Worm (Caenorhabditis elegans): ENCODE measurements around the gene F56C4.1.
A peak's percentile ranks its signal among the peaks of the same experiment; 100 is the strongest.
"Not testable (repeated sequence)": the region's sequence is repeated elsewhere in the genome, so short reads cannot be mapped to it uniquely, and the experiment has no call there.

The F56C4.1 gene

DNA sequence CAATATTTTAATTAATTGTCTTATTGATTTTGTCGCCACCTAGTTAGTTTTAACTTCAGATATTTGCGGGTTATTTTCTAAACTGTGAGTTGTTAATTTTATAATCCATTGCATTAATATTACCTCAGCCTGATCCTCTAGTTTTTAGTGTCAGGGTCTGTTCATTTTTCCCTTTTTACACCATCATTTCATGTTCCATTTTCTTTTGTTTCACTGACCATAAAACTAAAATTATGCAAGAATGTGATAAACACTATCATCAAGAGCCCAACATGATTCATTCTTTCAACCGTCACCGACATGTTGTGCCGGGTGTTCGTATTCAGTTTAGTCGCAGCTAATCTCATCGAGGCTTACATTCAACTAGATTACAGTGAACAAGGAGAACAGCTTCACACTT is 2.2 kb downstream of the F56C4.1 start, which contains the start of gene F56C4.2:
Gene F56C4.2, plus strand, starts transcription at position 301 of the 400 bp plus-strand sequence.
- no peak for TF ChIP-seq hmg-11 (tag; optimal IDR thresholded peaks at IDR 0.05)
- TF ChIP-seq nhr-11 (tag; optimal IDR thresholded peaks at IDR 0.05): no peak
- no peak for TF ChIP-seq eor-1 (tag; optimal IDR thresholded peaks at IDR 0.05)
- no peak for TF ChIP-seq aly-2 (tag; optimal IDR thresholded peaks at IDR 0.05)
- TF ChIP-seq skn-1 (tag; optimal IDR thresholded peaks at IDR 0.05): no peak
- no peak for TF ChIP-seq pha-4 (tag; optimal IDR thresholded peaks at IDR 0.05)
- no peak for TF ChIP-seq fkh-2 (tag; optimal IDR thresholded peaks at IDR 0.05)
- TF ChIP-seq sea-2 (GFP tag; optimal IDR thresholded peaks at IDR 0.05): no peak
- no peak for TF ChIP-seq fkh-10 (GFP tag; optimal IDR thresholded peaks at IDR 0.05)
- no peak for TF ChIP-seq ceh-82 (tag; optimal IDR thresholded peaks at IDR 0.05)
- no peak for TF ChIP-seq unc-39 (tag; optimal IDR thresholded peaks at IDR 0.05)
- TF ChIP-seq unc-62 (GFP tag; optimal IDR thresholded peaks at IDR 0.05): no peak
- TF ChIP-seq mdl-1 (tag; optimal IDR thresholded peaks at IDR 0.05): no peak
- no peak for TF ChIP-seq nhr-23 (tag; optimal IDR thresholded peaks at IDR 0.05)

DNA sequence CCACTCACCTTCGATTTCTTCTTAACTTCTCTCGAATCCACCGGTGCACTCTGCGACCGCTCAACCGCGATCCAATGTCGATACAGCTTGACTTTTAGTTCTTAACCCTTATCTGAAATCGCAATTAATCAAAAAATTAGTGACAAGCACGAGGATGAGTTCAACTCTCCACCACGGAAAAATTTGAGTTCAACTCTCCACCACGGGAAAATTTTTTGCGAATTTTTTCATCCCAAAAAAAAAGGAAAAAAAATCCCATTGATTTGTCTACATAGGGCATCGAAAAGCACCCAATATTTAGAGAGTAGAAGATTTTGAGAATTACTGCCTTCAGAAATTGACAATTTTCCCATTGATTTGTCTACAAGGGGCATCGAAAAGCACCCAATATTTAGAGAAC is 17.3 kb downstream of the F56C4.1 start, which contains the start of gene glb-19:
Gene glb-19, minus strand, starts transcription at position 101 of the 400 bp plus-strand sequence.
- not testable (repeated sequence) for TF ChIP-seq ztf-11 (tag; optimal IDR thresholded peaks at IDR 0.05); lin-39 (tag; optimal IDR thresholded peaks at IDR 0.05); sea-2 (GFP tag; optimal IDR thresholded peaks at IDR 0.05)

DNA sequence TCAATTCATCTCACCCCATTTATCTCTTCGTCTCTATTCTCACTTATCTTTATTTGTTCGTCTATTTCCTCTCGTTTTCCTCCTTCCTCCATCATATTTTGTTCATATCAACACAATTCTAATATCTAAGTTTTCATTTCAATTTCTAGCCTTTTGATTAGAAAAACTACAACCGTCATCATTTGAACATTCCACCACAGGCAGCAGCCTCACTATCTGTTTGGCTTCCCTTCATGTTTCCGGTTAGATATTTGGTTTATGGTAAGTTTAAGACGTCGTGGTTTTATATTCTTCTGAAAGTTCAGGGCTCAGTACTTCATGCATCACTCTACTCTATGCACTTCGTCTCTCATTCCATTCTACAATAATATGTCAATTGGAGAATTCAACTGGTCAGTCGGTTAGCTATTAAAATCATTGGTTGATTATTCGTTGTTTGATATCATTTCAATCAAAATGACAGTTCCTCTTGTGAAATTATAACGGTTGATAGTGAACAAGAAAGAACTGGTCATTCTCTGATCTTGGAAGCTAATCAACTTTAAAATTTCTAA is 20.1 kb downstream of the F56C4.1 start, which contains the start of gene K08C7.1:
Gene K08C7.1, plus strand, starts transcription at position 43 of the 554 bp plus-strand sequence.
- TF ChIP-seq elt-2 (tag; optimal IDR thresholded peaks at IDR 0.05) (peak; percentile 78), jun-1 (tag; optimal IDR thresholded peaks at IDR 0.05) (no peak), lin-39 (tag; optimal IDR thresholded peaks at IDR 0.05) (no peak), pqm-1 (tag; optimal IDR thresholded peaks at IDR 0.05) (peak; percentile 32), hmg-11 (tag; optimal IDR thresholded peaks at IDR 0.05) (no peak)

DNA sequence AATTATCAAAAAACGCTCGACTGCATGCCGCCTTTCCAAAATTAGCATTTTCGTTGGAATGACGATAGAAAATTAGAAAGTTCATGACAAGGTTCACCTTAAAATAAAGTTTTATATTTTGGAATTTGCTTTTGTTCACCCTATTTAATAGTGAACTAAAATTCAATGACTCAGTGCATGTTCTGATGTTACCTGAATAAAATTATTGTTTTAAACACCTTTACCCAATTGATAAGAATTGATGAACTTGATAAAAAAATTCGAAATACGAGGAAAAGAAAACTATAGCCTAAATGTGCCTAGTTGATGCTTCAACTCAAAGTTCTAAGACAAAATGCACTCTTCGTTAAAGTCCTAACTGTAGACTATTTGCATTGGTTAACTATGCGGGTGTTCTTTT is 24.3 kb downstream of the F56C4.1 start:
- TF ChIP-seq egl-27 (tag; optimal IDR thresholded peaks at IDR 0.05) (no peak), nhr-76 (tag; optimal IDR thresholded peaks at IDR 0.05) (no peak), pqm-1 (tag; optimal IDR thresholded peaks at IDR 0.05) (peak; percentile 51)

DNA sequence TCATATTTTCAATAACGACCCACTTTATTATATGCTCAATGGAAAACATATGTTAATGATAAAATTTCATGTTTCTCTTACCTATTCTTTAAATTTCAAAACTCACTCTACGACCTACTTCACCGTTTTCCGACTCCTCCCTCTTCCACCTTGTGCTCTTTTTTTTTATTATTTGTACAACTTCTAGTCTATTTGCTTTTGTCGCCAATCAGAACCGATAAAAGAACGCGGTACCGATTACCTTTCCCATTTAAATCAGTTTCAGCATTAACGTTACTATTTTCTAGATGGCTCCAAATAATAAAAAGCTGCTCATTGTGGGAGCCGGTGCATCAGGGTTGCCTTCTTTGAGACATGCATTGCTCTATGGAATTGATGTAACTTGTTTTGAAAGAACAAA is 25.0 kb downstream of the F56C4.1 start, which contains the start of gene fmo-1:
Gene fmo-1, plus strand, starts transcription at position 98 of the 400 bp plus-strand sequence.
- TF ChIP-seq lin-15B (tag; optimal IDR thresholded peaks at IDR 0.05): no peak
- TF ChIP-seq pqm-1 (tag; optimal IDR thresholded peaks at IDR 0.05): peak; percentile 66
- no peak for TF ChIP-seq daf-12 (tag; optimal IDR thresholded peaks at IDR 0.05)
- TF ChIP-seq elt-2 (tag; optimal IDR thresholded peaks at IDR 0.05): peak; percentile 57

DNA sequence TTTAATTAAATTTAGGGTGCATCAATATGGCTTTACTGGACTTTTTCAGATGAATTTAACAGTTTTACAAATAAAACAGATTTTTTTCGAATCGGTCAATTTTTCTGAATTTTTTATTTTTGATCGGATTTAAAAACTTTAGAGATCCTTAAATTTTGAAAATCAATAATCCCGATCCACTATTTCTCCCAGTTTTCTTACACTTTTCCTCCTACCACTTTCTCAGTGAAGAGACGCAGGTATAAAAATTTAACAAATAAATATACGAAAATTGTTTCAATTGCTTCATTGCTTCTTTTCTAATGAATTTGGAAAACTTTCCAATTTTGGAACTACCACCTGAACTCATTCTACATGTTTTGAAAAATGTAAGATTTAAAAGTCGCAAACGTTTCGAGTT is 27.4 kb downstream of the F56C4.1 start, which contains the start of gene K08C7.7:
Gene K08C7.7, plus strand, starts transcription at position 301 of the 400 bp plus-strand sequence.
- TF ChIP-seq nhr-12 (tag; optimal IDR thresholded peaks at IDR 0.05): no peak
- no peak for TF ChIP-seq ztf-11 (tag; optimal IDR thresholded peaks at IDR 0.05)
- TF ChIP-seq aly-2 (tag; optimal IDR thresholded peaks at IDR 0.05): no peak
- no peak for TF ChIP-seq unc-39 (tag; optimal IDR thresholded peaks at IDR 0.05)
- no peak for TF ChIP-seq jun-1 (tag; optimal IDR thresholded peaks at IDR 0.05)
- TF ChIP-seq skn-1 (tag; optimal IDR thresholded peaks at IDR 0.05): no peak
- TF ChIP-seq pqm-1 (tag; optimal IDR thresholded peaks at IDR 0.05): no peak
- TF ChIP-seq ceh-82 (tag; optimal IDR thresholded peaks at IDR 0.05): no peak
- TF ChIP-seq fkh-10 (GFP tag; optimal IDR thresholded peaks at IDR 0.05): no peak
- no peak for TF ChIP-seq elt-1 (tag; optimal IDR thresholded peaks at IDR 0.05)
- TF ChIP-seq nfya-1 (tag; optimal IDR thresholded peaks at IDR 0.05; ENCODE audit: insufficient read depth): no peak
- no peak for TF ChIP-seq nhr-237 (tag; optimal IDR thresholded peaks at IDR 0.05)
- TF ChIP-seq zag-1 (tag; optimal IDR thresholded peaks at IDR 0.05): no peak
- no peak for TF ChIP-seq eor-1 (tag; optimal IDR thresholded peaks at IDR 0.05)
- no peak for TF ChIP-seq nhr-77 (tag; optimal IDR thresholded peaks at IDR 0.05)

DNA sequence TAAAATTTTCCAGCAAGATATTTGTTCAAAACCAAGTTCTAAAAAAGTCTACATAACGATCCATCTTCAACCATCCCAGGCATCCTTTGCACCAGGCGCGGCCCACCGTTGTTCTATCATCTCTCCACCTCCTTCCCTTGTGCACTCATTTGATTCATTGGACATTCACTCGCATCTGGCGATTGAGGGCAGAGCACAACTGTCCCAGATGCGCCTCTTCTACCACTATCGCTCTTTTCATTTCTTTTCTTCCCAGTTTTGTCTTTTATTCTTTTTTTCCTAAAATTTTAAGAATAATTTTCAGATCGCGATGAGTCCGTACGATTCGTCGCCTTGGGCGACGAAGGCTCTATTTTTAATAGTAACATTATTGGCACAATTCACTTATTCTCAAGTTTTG is 29.8 kb downstream of the F56C4.1 start, which contains the start of gene epi-1:
Gene epi-1, plus strand, starts transcription at position 301 of the 400 bp plus-strand sequence.
- TF ChIP-seq elt-1 (tag; optimal IDR thresholded peaks at IDR 0.05) (no peak), nhr-23 (tag; optimal IDR thresholded peaks at IDR 0.05) (no peak), snpc-4 (tag; optimal IDR thresholded peaks at IDR 0.05) (no peak), daf-12 (tag; optimal IDR thresholded peaks at IDR 0.05) (no peak), egl-27 (tag; optimal IDR thresholded peaks at IDR 0.05) (no peak), pqm-1 (tag; optimal IDR thresholded peaks at IDR 0.05) (no peak), elt-3 (tag; optimal IDR thresholded peaks at IDR 0.05) (no peak), tbx-2 (tag; optimal IDR thresholded peaks at IDR 0.05) (no peak), unc-39 (tag; optimal IDR thresholded peaks at IDR 0.05) (no peak), mml-1 (tag; optimal IDR thresholded peaks at IDR 0.05) (no peak), aly-2 (tag; optimal IDR thresholded peaks at IDR 0.05) (no peak), fkh-10 (GFP tag; optimal IDR thresholded peaks at IDR 0.05) (no peak), nhr-28 (tag; optimal IDR thresholded peaks at IDR 0.05) (no peak), R02D3.7 (tag; optimal IDR thresholded peaks at IDR 0.05) (no peak)
